Fruit fly (Drosophila melanogaster) whole organism, prepupa: ENCODE measurements around the gene CG3008.

ENCODE experiments used
- CG11902 ChIP-seq: fragments of 200-800 bp; sonication (Bioruptor generic); optimal IDR thresholded peaks from 3 replicates; lab custom pipeline; 2016; ENCODE audit warnings: missing biosample characterization, missing genetic modification characterization
- CG16779 ChIP-seq: fragments of 200-800 bp; sonication (Bioruptor generic); optimal IDR thresholded peaks from 3 replicates; lab custom pipeline; 2017; ENCODE audit warnings: missing biosample characterization, mild to moderate bottlenecking, missing genetic modification characterization
- CG32006 ChIP-seq: fragments of 200-800 bp; sonication (Bioruptor generic); optimal IDR thresholded peaks from 3 replicates; lab custom pipeline; 2017; ENCODE audit warnings: missing biosample characterization, mild to moderate bottlenecking, missing genetic modification characterization
- CG4318 ChIP-seq: fragments of 200-800 bp; sonication (Bioruptor generic); optimal IDR thresholded peaks from 3 replicates; lab custom pipeline; 2017; ENCODE audit warnings: missing biosample characterization, mild to moderate bottlenecking, missing genetic modification characterization
- CG9139 ChIP-seq: fragments of 200-800 bp; sonication (Bioruptor generic); optimal IDR thresholded peaks from 3 replicates; lab custom pipeline; 2017; ENCODE audit warnings: missing biosample characterization, mild to moderate bottlenecking, missing genetic modification characterization
- Eip75B ChIP-seq: fragments of 200-800 bp; sonication (Bioruptor generic); optimal IDR thresholded peaks from 3 replicates; lab custom pipeline; 2016; ENCODE audit warnings: missing biosample characterization, missing genetic modification characterization
- Lpt ChIP-seq: fragments of 200-800 bp; sonication (Bioruptor generic); optimal IDR thresholded peaks from 3 replicates; lab custom pipeline; 2016; ENCODE audit warnings: missing biosample characterization, missing genetic modification characterization
- OdsH ChIP-seq: fragments of 200-800 bp; sonication (Bioruptor generic); optimal IDR thresholded peaks from 3 replicates; lab custom pipeline; 2016; ENCODE audit warnings: missing biosample characterization, missing genetic modification characterization
- acj6 ChIP-seq: fragments of 200-800 bp; sonication (Bioruptor generic); optimal IDR thresholded peaks from 3 replicates; lab custom pipeline; 2016; ENCODE audit warnings: missing biosample characterization, missing genetic modification characterization
- dac ChIP-seq: fragments of 200-800 bp; sonication (Bioruptor generic); optimal IDR thresholded peaks from 2 replicates; lab custom pipeline; 2017; ENCODE audit warnings: missing biosample characterization, mild to moderate bottlenecking, missing genetic modification characterization
- esn ChIP-seq: fragments of 200-800 bp; sonication (Bioruptor generic); optimal IDR thresholded peaks from 2 replicates; lab custom pipeline; 2016; ENCODE audit warnings: missing biosample characterization, mild to moderate bottlenecking, missing genetic modification characterization, moderate library complexity
- spab ChIP-seq: fragments of 200-800 bp; sonication (Bioruptor generic); optimal IDR thresholded peaks from 2 replicates; lab custom pipeline; 2017; ENCODE audit warnings: missing biosample characterization, mild to moderate bottlenecking, missing genetic modification characterization, missing genetic modification reagents

DNA sequence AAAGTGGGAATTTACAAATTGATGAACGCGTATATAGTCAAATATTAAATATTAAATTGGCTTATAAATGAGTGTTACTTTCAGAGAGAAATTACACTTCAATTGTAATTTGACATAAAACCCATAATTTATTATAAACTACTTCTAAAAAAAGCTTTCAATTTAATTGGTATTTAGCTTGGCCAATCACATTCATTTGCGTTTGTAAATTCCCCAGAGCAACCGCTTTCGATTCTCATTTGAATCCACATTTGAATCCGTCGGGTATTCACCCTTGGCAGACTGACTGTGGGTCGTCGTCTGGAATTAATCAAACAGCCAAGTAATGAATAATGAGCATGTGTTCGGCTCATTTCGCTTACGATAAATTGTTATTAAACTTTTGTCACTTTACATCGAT is 12.8 kb downstream of the CG3008 start:
- TF ChIP-seq CG4318 (no peak), CG16779 (tag; lab: Kevin White, UChicago) (no peak), CG11902 (no peak), CG9139 (no peak), Eip75B (GFP tag; lab: Kevin White, UChicago) (no peak), acj6 (no peak), OdsH (GFP tag; lab: Kevin White, UChicago) (no peak), esn (GFP tag; lab: Kevin White, UChicago) (no peak), spab (no peak), Lpt (GFP tag; lab: Kevin White, UChicago) (no peak), CG32006 (no peak), dac (GFP tag; lab: Kevin White, UChicago) (no peak)
